Fruit fly (Drosophila melanogaster): ENCODE data around the gene Rph.
A peak's percentile ranks its signal among the peaks of the same experiment; 100 is the strongest.

Gene Rph

DNA sequence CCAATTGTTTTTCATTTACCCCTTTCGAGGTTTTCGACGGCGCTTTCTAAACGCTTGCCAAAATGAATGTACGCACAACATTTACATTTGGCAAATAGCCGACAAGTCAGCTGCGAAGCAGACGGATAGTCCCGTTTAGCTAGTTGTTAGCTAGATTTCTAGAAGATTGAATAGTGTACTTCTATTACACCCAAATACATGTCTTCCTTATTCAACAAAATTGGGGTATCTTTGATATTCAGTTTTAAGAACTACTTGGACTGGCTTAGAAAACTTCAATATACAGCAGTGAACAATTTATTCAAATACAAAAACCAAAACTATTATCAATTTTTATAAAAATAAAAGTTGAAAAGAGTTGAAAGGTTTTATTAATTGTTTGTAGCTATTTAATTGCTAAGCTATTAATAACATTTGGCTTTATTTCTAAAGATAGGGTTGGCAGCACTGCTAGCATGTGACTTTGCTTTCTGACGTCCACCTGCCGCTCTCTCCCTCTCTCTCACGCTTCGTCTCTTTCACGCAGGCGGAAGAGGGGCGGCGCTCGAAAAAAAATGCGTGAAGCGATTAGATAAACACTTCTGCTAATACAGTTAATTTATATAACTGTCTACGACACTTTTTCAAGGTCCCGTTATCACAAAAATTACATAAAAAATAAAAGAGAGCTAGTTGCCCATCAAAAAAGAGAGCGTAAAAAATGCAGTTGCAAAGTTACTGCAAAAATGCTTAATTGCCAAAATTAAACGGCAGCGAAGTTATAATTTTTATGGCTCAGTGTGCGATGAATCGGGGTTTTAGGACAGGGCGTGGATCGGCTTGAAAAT is 27.6 kb upstream of the Rph start (continued):
- TF ChIP-seq Hr78 (GFP tag; optimal IDR thresholded peaks at IDR 0.05) (no peak), CG30431 (GFP tag; optimal IDR thresholded peaks at IDR 0.05) (no peak), zf30C (GFP tag; optimal IDR thresholded peaks at IDR 0.05) (no peak), Stat92E (GFP tag; optimal IDR thresholded peaks at IDR 0.05) (no peak), B-H2 (GFP tag; optimal IDR thresholded peaks at IDR 0.05) (no peak), ind (GFP tag; optimal IDR thresholded peaks at IDR 0.05) (no peak), croc (GFP tag; conservative IDR thresholded peaks at IDR 0.05) (no peak), lov (optimal IDR thresholded peaks at IDR 0.05) (no peak), lov (GFP tag; IDR thresholded peaks at IDR 0.05) (no peak), CG17612 (GFP tag; IDR thresholded peaks at IDR 0.05) (no peak), CG8359 (GFP tag; optimal IDR thresholded peaks at IDR 0.05; ENCODE audit: borderline replicate concordance) (no peak), CG1792 (GFP tag; optimal IDR thresholded peaks at IDR 0.05) (no peak), Myb (GFP tag; optimal IDR thresholded peaks at IDR 0.05) (no peak), unc-4 (GFP tag; IDR thresholded peaks at IDR 0.05; ENCODE audit: partially characterized antibody) (no peak), Bdp1 (GFP tag; optimal IDR thresholded peaks at IDR 0.05) (no peak), MTF-1 (GFP tag; optimal IDR thresholded peaks at IDR 0.05; ENCODE audit: borderline replicate concordance) (no peak), Hey (tag; optimal IDR thresholded peaks at IDR 0.05) (no peak), gro (GFP tag; optimal IDR thresholded peaks at IDR 0.05) (no peak), Scr (GFP tag; IDR thresholded peaks at IDR 0.05; ENCODE audit: partially characterized antibody) (no peak), Ssrp (tag; optimal IDR thresholded peaks at IDR 0.05) (peak; percentile 26), CG15696 (tag; optimal IDR thresholded peaks at IDR 0.05) (peak; percentile 16), CG16779 (GFP tag; IDR thresholded peaks at IDR 0.05) (no peak), CG4617 (GFP tag; optimal IDR thresholded peaks at IDR 0.05; ENCODE audit: borderline replicate concordance) (no peak), CG7271 (tag; optimal IDR thresholded peaks at IDR 0.05) (no peak), E2f2 (GFP tag; IDR thresholded peaks at IDR 0.05) (0 out of 2 replicates have a peak, but pooled peaks have one; percentile 6), twi (tag; optimal IDR thresholded peaks at IDR 0.05) (peak; percentile 12), zfh1 (GFP tag; IDR thresholded peaks at IDR 0.05) (no peak), cato (GFP tag; optimal IDR thresholded peaks at IDR 0.05; ENCODE audit: borderline replicate concordance) (no peak), CG17568 (GFP tag; optimal IDR thresholded peaks at IDR 0.05) (no peak), CG2678 (tag; optimal IDR thresholded peaks at IDR 0.05) (peak; percentile 35), Blimp-1 (GFP tag; optimal IDR thresholded peaks at IDR 0.05) (no peak), lilli (GFP tag; optimal IDR thresholded peaks at IDR 0.05) (peak; percentile 16), Asciz (GFP tag; optimal IDR thresholded peaks at IDR 0.05) (no peak), CG10979 (tag; optimal IDR thresholded peaks at IDR 0.05) (no peak), Pdp1 (GFP tag; optimal IDR thresholded peaks at IDR 0.05) (peak in 1 of 2 experiments; percentile 93), CG6813 (GFP tag; optimal IDR thresholded peaks at IDR 0.05) (no peak), D19A (tag; optimal IDR thresholded peaks at IDR 0.05) (no peak), MESR4 (GFP tag; optimal IDR thresholded peaks at IDR 0.05) (no peak), CG4707 (GFP tag; optimal IDR thresholded peaks at IDR 0.05) (no peak), CG17359 (tag; optimal IDR thresholded peaks at IDR 0.05) (no peak), Dll (GFP tag; IDR thresholded peaks at IDR 0.05; ENCODE audit: partially characterized antibody) (no peak), TFAM (GFP tag; optimal IDR thresholded peaks at IDR 0.05) (no peak), mirr (GFP tag; optimal IDR thresholded peaks at IDR 0.05) (no peak), CG6765 (GFP tag; optimal IDR thresholded peaks at IDR 0.05) (no peak), CG2875 (GFP tag; optimal IDR thresholded peaks at IDR 0.05) (no peak), Vsx1 (GFP tag; optimal IDR thresholded peaks at IDR 0.05) (peak; percentile 36), E2f1 (GFP tag; IDR thresholded peaks at IDR 0.05) (peak; percentile 10; the same call in 1 of the 2 replicates)

Measured in whole organism, embryonic.